Fruit fly (Drosophila melanogaster) whole organism, wandering third instar larva: ENCODE results near the gene CG13722.

Experiments
- Abd-B ChIP-seq: fragments of >200 bp; optimal IDR thresholded peaks from 2 replicates; lab custom pipeline; 2017; ENCODE audit warnings: missing biosample characterization, missing genetic modification characterization
- CG32264 ChIP-seq: fragments of 200-800 bp; sonication (Bioruptor generic); optimal IDR thresholded peaks from 2 replicates; lab custom pipeline; 2016; ENCODE audit warnings: missing biosample characterization, missing genetic modification characterization
- CG9705 ChIP-seq: fragments of 200-800 bp; sonication (Bioruptor generic); optimal IDR thresholded peaks from 2 replicates; lab custom pipeline; 2018; ENCODE audit warnings: missing biosample characterization, mild to moderate bottlenecking, missing genetic modification characterization
- CrebA ChIP-seq: fragments of 200-800 bp; sonication (Bioruptor generic); optimal IDR thresholded peaks from 2 replicates; lab custom pipeline; 2016; ENCODE audit warnings: missing biosample characterization, mild to moderate bottlenecking, missing genetic modification characterization, borderline replicate concordance
- GATAd ChIP-seq: sonication (Bioruptor generic); optimal IDR thresholded peaks from 2 replicates; lab custom pipeline; 2016; ENCODE audit warnings: missing biosample characterization, missing genetic modification characterization
- HLH106 ChIP-seq: fragments of 200-800 bp; optimal IDR thresholded peaks from 3 replicates; lab custom pipeline; 2019; ENCODE audit warnings: missing biosample characterization, mild to moderate bottlenecking, missing genetic modification characterization, moderate library complexity
- Hnf4 ChIP-seq: fragments of 200-800 bp; sonication (Bioruptor generic); optimal IDR thresholded peaks from 2 replicates; lab custom pipeline; 2016; ENCODE audit warnings: missing biosample characterization, mild to moderate bottlenecking, missing genetic modification characterization
- Hr78 ChIP-seq: fragments of >200 bp; optimal IDR thresholded peaks from 2 replicates; lab custom pipeline; 2017; ENCODE audit warnings: missing biosample characterization, missing genetic modification characterization
- Hr83 ChIP-seq: fragments of 200-300 bp; sonication (Bioruptor generic); optimal IDR thresholded peaks from 2 replicates; lab custom pipeline; 2016; ENCODE audit warnings: missing biosample characterization, mild to moderate bottlenecking, missing genetic modification characterization, moderate library complexity; ENCODE audit not compliant: poor library complexity, severe bottlenecking
- Jra ChIP-seq: sonication (Bioruptor generic); optimal IDR thresholded peaks from 2 replicates; lab custom pipeline; 2016; ENCODE audit warnings: missing biosample characterization, missing genetic modification characterization
- Mio ChIP-seq: sonication (Bioruptor generic); optimal IDR thresholded peaks from 2 replicates; lab custom pipeline; 2016; ENCODE audit warnings: missing biosample characterization, missing genetic modification characterization
- Myc ChIP-seq: fragments of >200 bp; optimal IDR thresholded peaks from 2 replicates; lab custom pipeline; 2017
- N ChIP-seq: fragments of >200 bp; optimal IDR thresholded peaks from 2 replicates; lab custom pipeline; 2018; ENCODE audit warnings: missing biosample characterization, missing external identifiers, missing genetic modification characterization
- OdsH ChIP-seq: fragments of 200-800 bp; sonication (Bioruptor generic); optimal IDR thresholded peaks from 2 replicates; lab custom pipeline; 2016; ENCODE audit warnings: missing biosample characterization, mild to moderate bottlenecking, missing genetic modification characterization
- Rel ChIP-seq, 2 experiments: fragments of 200-800 bp; sonication (Bioruptor generic) in 1 of 2; optimal IDR thresholded peaks; 2 replicates in 1 of 2; 3 replicates in 1 of 2; lab custom pipeline; 2016 to 2019; ENCODE audit warnings: mild to moderate bottlenecking in 2 of 2, missing biosample characterization in 2 of 2, missing genetic modification characterization in 2 of 2, moderate library complexity in 1 of 2
- Vsx2 ChIP-seq: fragments of 200-300, 225-300 bp; sonication (Bioruptor generic); optimal IDR thresholded peaks from 2 replicates; lab custom pipeline; 2018; ENCODE audit warnings: missing biosample characterization, missing genetic modification characterization; ENCODE audit not compliant: partially characterized antibody
- br ChIP-seq: fragments of 200-800 bp; sonication (Bioruptor generic); optimal IDR thresholded peaks from 2 replicates; lab custom pipeline; 2016; ENCODE audit warnings: missing biosample characterization, missing genetic modification characterization
- brk ChIP-seq: fragments of 200-800 bp; sonication (Bioruptor generic); optimal IDR thresholded peaks from 2 replicates; lab custom pipeline; 2016; ENCODE audit warnings: missing biosample characterization, mild to moderate bottlenecking, missing genetic modification characterization
- dl ChIP-seq, 2 experiments: fragments of 175-275, 200-275 bp in 1 of 2; fragments of 200-275 bp in 1 of 2; sonication (Bioruptor generic); optimal IDR thresholded peaks; lab custom pipeline; 2018; ENCODE audit warnings: mild to moderate bottlenecking in 2 of 2, missing biosample characterization in 2 of 2, missing genetic modification characterization in 2 of 2, moderate library complexity in 2 of 2; ENCODE audit not compliant: partially characterized antibody in 2 of 2, insufficient read depth in 1 of 2
- dsf ChIP-seq: sonication (Bioruptor generic); optimal IDR thresholded peaks from 2 replicates; lab custom pipeline; 2016; ENCODE audit warnings: missing biosample characterization, missing genetic modification characterization, borderline replicate concordance
- ey ChIP-seq: fragments of 200-800 bp; sonication (Bioruptor generic); optimal IDR thresholded peaks from 2 replicates; lab custom pipeline; 2016; ENCODE audit warnings: missing biosample characterization, missing genetic modification characterization
- foxo ChIP-seq, 2 experiments: fragments of 200-800 bp; sonication (Bioruptor generic); optimal IDR thresholded peaks; 2 replicates in 1 of 2; 3 replicates in 1 of 2; lab custom pipeline; 2016 to 2017; ENCODE audit warnings: missing biosample characterization in 2 of 2, missing genetic modification characterization in 2 of 2
- fru ChIP-seq: fragments of 200-800 bp; sonication (Bioruptor generic); optimal IDR thresholded peaks from 3 replicates; lab custom pipeline; 2016; ENCODE audit warnings: missing biosample characterization, mild to moderate bottlenecking, missing genetic modification characterization
- h ChIP-seq: fragments of 200-800 bp; sonication (Bioruptor generic); optimal IDR thresholded peaks from 3 replicates; lab custom pipeline; 2016; ENCODE audit warnings: missing biosample characterization, mild to moderate bottlenecking, missing genetic modification characterization
- pan ChIP-seq: fragments of >200 bp; optimal IDR thresholded peaks from 2 replicates; lab custom pipeline; 2017
- psq ChIP-seq: fragments of 200-800 bp; sonication (Bioruptor generic); optimal IDR thresholded peaks from 3 replicates; lab custom pipeline; 2017; ENCODE audit warnings: missing biosample characterization, mild to moderate bottlenecking, missing genetic modification characterization, moderate library complexity
- rgr ChIP-seq: fragments of 200-800 bp; sonication (Bioruptor generic); optimal IDR thresholded peaks from 3 replicates; lab custom pipeline; 2016; ENCODE audit warnings: missing biosample characterization, mild to moderate bottlenecking, missing genetic modification characterization
- sage ChIP-seq: fragments of 200-800 bp; sonication (Bioruptor generic); optimal IDR thresholded peaks from 2 replicates; lab custom pipeline; 2016; ENCODE audit warnings: missing biosample characterization, mild to moderate bottlenecking, missing genetic modification characterization
- sv ChIP-seq: fragments of 200-800 bp; sonication (Bioruptor generic); optimal IDR thresholded peaks from 3 replicates; lab custom pipeline; 2016; ENCODE audit warnings: missing biosample characterization, missing genetic modification characterization
- tai ChIP-seq: sonication (Bioruptor generic); optimal IDR thresholded peaks from 2 replicates; lab custom pipeline; 2016; ENCODE audit warnings: missing biosample characterization, missing genetic modification characterization
- woc ChIP-seq: sonication (Bioruptor generic); optimal IDR thresholded peaks from 2 replicates; lab custom pipeline; 2016; ENCODE audit warnings: missing biosample characterization, mild to moderate bottlenecking, missing genetic modification characterization

CG13722 gene

dm6 chr3L:4516378-4516777, 25.6 kb upstream of the CG13722 start:
- TF ChIP-seq GATAd (GFP tag; lab: Kevin White, UChicago) (no peak), Hr83 (GFP tag; lab: Kevin White, UChicago) (no peak), tai (GFP tag; lab: Kevin White, UChicago) (no peak), br (GFP tag; lab: Kevin White, UChicago) (no peak), woc (GFP tag; lab: Kevin White, UChicago) (no peak), psq (no peak)

- no peak for TF ChIP-seq psq
- TF ChIP-seq brk (GFP tag; lab: Kevin White, UChicago): peak; percentile 16
- TF ChIP-seq br (GFP tag; lab: Kevin White, UChicago): no peak
These were observed 19.6 kb upstream of the CG13722 start for dm6 chr3L:4510317-4510716.

- TF ChIP-seq fru (GFP tag; lab: Kevin White, UChicago): no peak
- no peak for TF ChIP-seq CG32264
- no peak for TF ChIP-seq foxo (GFP tag; optimal IDR thresholded peaks at IDR 0.05; lab: Kevin White, UChicago)
- TF ChIP-seq Rel (GFP tag; optimal IDR thresholded peaks at IDR 0.05; lab: Kevin White, UChicago): no peak
- no peak for TF ChIP-seq Rel (tag; optimal IDR thresholded peaks at IDR 0.05; lab: Kevin White, UChicago)
- no peak for TF ChIP-seq dl (GFP tag; optimal IDR thresholded peaks at IDR 0.05; lab: Kevin White, UChicago; ENCODE audit: insufficient read depth in 1 of 2, partially characterized antibody in 2 of 2)
- TF ChIP-seq sv (GFP tag; lab: Kevin White, UChicago): no peak
- no peak for TF ChIP-seq CrebA
- TF ChIP-seq GATAd (GFP tag; lab: Kevin White, UChicago): no peak
- TF ChIP-seq Abd-B (GFP tag; lab: Kevin White, UChicago): no peak
- TF ChIP-seq Mio: no peak
- no peak for TF ChIP-seq sage
- no peak for TF ChIP-seq Myc (lab: Kevin White, UChicago)
These were observed 18.2 kb upstream of the CG13722 start for dm6 chr3L:4508926-4509457.

dm6 chr3L:4508307-4508706, 17.5 kb upstream of the CG13722 start, which contains the start of gene NT1:
TSS of gene NT1 (minus strand) at chr3L:4508433.
- TF ChIP-seq dl (GFP tag; optimal IDR thresholded peaks at IDR 0.05; lab: Kevin White, UChicago; ENCODE audit: insufficient read depth in 1 of 2, partially characterized antibody in 2 of 2) (no peak), Vsx2 (GFP tag; lab: Kevin White, UChicago) (no peak), Myc (lab: Kevin White, UChicago) (no peak), br (GFP tag; lab: Kevin White, UChicago) (no peak), fru (GFP tag; lab: Kevin White, UChicago) (no peak), woc (GFP tag; lab: Kevin White, UChicago) (no peak), pan (lab: Kevin White, UChicago) (no peak)

dm6 chr3L:4507846-4508245, 17.1 kb upstream of the CG13722 start:
- TF ChIP-seq Abd-B (GFP tag; lab: Kevin White, UChicago) (no peak), Hnf4 (GFP tag; lab: Kevin White, UChicago) (no peak), tai (GFP tag; lab: Kevin White, UChicago) (no peak), dl (GFP tag; optimal IDR thresholded peaks at IDR 0.05; lab: Kevin White, UChicago; ENCODE audit: insufficient read depth in 1 of 2, partially characterized antibody in 2 of 2) (no peak), N (GFP tag; lab: Kevin White, UChicago) (no peak), sv (GFP tag; lab: Kevin White, UChicago) (no peak), rgr (GFP tag; lab: Kevin White, UChicago) (no peak), sage (no peak), OdsH (GFP tag; lab: Kevin White, UChicago) (no peak), CG32264 (no peak), CG9705 (GFP tag; lab: Kevin White, UChicago) (no peak), Myc (lab: Kevin White, UChicago) (no peak), Hr78 (GFP tag; lab: Kevin White, UChicago) (no peak), HLH106 (tag; lab: Kevin White, UChicago) (no peak), ey (GFP tag; lab: Kevin White, UChicago) (no peak), woc (GFP tag; lab: Kevin White, UChicago) (no peak)

- TF ChIP-seq dl (GFP tag; optimal IDR thresholded peaks at IDR 0.05; lab: Kevin White, UChicago; ENCODE audit: insufficient read depth in 1 of 2, partially characterized antibody in 2 of 2): no peak
- TF ChIP-seq CG32264: no peak
- no peak for TF ChIP-seq foxo (GFP tag; optimal IDR thresholded peaks at IDR 0.05; lab: Kevin White, UChicago)
- no peak for TF ChIP-seq woc (GFP tag; lab: Kevin White, UChicago)
- TF ChIP-seq CrebA: no peak
- no peak for TF ChIP-seq brk (GFP tag; lab: Kevin White, UChicago)
- no peak for TF ChIP-seq Rel (GFP tag; optimal IDR thresholded peaks at IDR 0.05; lab: Kevin White, UChicago)
- TF ChIP-seq Rel (tag; optimal IDR thresholded peaks at IDR 0.05; lab: Kevin White, UChicago): no peak
- TF ChIP-seq Abd-B (GFP tag; lab: Kevin White, UChicago): no peak
- no peak for TF ChIP-seq Jra (GFP tag; lab: Kevin White, UChicago)
- TF ChIP-seq Hnf4 (GFP tag; lab: Kevin White, UChicago): no peak
- no peak for TF ChIP-seq fru (GFP tag; lab: Kevin White, UChicago)
- TF ChIP-seq dsf (GFP tag; lab: Kevin White, UChicago): no peak
- TF ChIP-seq br (GFP tag; lab: Kevin White, UChicago): no peak
- no peak for TF ChIP-seq N (GFP tag; lab: Kevin White, UChicago)
- no peak for TF ChIP-seq GATAd (GFP tag; lab: Kevin White, UChicago)
- no peak for TF ChIP-seq Hr83 (GFP tag; lab: Kevin White, UChicago)
- no peak for TF ChIP-seq h
- no peak for TF ChIP-seq ey (GFP tag; lab: Kevin White, UChicago)
- TF ChIP-seq Hr78 (GFP tag; lab: Kevin White, UChicago): no peak
- TF ChIP-seq OdsH (GFP tag; lab: Kevin White, UChicago): no peak
- TF ChIP-seq, all 38 proteins: peak for 0
These were observed 10.6 kb upstream of the CG13722 start for dm6 chr3L:4501406-4501805.
